Fruit fly (Drosophila melanogaster): ENCODE measurements around the gene tut.

tut gene

DNA sequence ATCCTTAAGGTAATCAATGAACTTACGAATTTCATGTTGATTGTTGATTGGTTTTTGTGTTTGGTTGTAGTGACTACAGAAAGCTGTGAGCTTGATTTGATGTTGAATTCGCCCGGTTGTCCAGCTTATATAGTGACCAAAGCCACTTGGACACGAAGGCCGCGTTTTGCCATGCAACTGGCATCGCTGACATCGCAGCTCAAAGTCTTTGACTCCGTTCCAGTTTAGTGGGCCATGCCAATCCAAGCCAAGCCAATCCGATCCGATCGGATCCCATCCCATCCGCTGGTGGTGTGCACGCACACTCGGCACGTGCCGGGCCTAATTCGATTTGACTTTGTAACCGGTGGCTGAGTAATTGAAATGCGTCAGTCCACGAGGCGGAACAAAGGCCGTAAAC lies 8.3 kb upstream of the tut start, which contains the start of gene CG13674:
Gene CG13674 (minus strand): TSS at position 101 of the 400 bp plus-strand sequence.
- no peak for TF ChIP-seq Hr38 (GFP tag; optimal IDR thresholded peaks at IDR 0.05)
- TF ChIP-seq CG8319 (GFP tag; optimal IDR thresholded peaks at IDR 0.05): no peak
- no peak for TF ChIP-seq CG31627 (GFP tag; optimal IDR thresholded peaks at IDR 0.05)
- no peak for TF ChIP-seq Gug (GFP tag; IDR thresholded peaks at IDR 0.05)
- no peak for TF ChIP-seq CG15336 (GFP tag; IDR thresholded peaks at IDR 0.05)
- no peak for TF ChIP-seq CG4318 (GFP tag; optimal IDR thresholded peaks at IDR 0.05)
- no peak for TF ChIP-seq CG32006 (GFP tag; optimal IDR thresholded peaks at IDR 0.05)
- TF ChIP-seq net (GFP tag; optimal IDR thresholded peaks at IDR 0.05): no peak
- TF ChIP-seq CG6163 (GFP tag; IDR thresholded peaks at IDR 0.05): no peak
- TF ChIP-seq salr (GFP tag; optimal IDR thresholded peaks at IDR 0.05): no peak
- no peak for TF ChIP-seq Eip75B (GFP tag; optimal IDR thresholded peaks at IDR 0.05)
- no peak for TF ChIP-seq CG11902 (GFP tag; optimal IDR thresholded peaks at IDR 0.05)
- no peak for TF ChIP-seq Smox (GFP tag; optimal IDR thresholded peaks at IDR 0.05)

DNA sequence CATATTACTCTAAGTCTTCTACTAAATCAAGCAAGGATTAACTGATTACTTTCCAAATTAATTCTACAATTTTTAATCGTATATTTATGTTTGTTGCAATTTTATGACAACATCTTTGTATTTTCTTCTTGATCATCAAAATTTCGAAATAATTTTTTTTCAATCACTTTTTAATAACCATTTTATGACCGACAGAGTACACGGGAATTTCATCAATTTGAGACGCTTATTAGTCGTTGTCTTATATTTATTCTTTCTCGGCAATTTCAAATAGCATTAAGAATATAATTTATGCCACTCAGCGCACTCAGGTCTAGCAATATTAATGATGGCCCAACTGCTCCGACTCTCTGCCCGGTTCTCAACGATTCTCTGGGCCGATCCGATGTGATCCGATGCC lies 4.4 kb upstream of the tut start, which contains the start of gene CG8012:
Gene CG8012 (plus strand): TSS at position 301 of the 400 bp plus-strand sequence.
- TF ChIP-seq CG32006 (GFP tag; optimal IDR thresholded peaks at IDR 0.05) (no peak), dac (GFP tag; optimal IDR thresholded peaks at IDR 0.05) (no peak), Hr4 (GFP tag; optimal IDR thresholded peaks at IDR 0.05) (no peak), Gug (GFP tag; IDR thresholded peaks at IDR 0.05) (no peak), CG11762 (GFP tag; optimal IDR thresholded peaks at IDR 0.05; ENCODE audit: insufficient read depth) (no peak), fkh (GFP tag; optimal IDR thresholded peaks at IDR 0.05) (no peak), Blimp-1 (GFP tag; optimal IDR thresholded peaks at IDR 0.05) (no peak), CG6163 (GFP tag; IDR thresholded peaks at IDR 0.05) (no peak), CG15336 (GFP tag; IDR thresholded peaks at IDR 0.05) (no peak), CG9139 (GFP tag; optimal IDR thresholded peaks at IDR 0.05) (no peak), cyc (GFP tag; optimal IDR thresholded peaks at IDR 0.05) (no peak), Lpt (GFP tag; optimal IDR thresholded peaks at IDR 0.05) (no peak), topi (GFP tag; optimal IDR thresholded peaks at IDR 0.05) (no peak), Smox (GFP tag; optimal IDR thresholded peaks at IDR 0.05) (no peak), CG11294 (GFP tag; IDR thresholded peaks at IDR 0.05) (no peak), lz (GFP tag; optimal IDR thresholded peaks at IDR 0.05) (no peak), fd59A (GFP tag; optimal IDR thresholded peaks at IDR 0.05) (no peak)

DNA sequence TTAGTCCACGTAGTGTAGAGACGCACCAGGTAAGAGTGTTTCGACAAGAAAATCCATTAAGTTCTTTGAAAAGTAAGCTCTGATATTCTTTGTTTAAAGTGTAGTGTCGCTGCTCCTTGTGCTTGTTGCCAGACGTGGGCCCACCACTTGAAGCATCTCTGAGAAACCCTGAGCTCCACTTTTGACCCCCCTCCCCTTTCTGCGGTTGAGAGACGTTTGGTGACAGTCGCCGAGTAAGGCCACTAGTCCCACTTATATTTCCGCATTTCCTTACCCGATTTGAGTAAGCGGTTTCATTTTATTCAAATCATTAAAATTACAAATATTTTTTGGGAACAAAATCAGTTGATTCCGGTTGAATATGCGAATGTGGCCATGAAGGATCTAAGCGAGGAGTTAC lies 1.0 kb upstream of the tut start, which contains the start of gene CG8006:
Gene CG8006 (plus strand): TSS at position 301 of the 400 bp plus-strand sequence.
- no peak for TF ChIP-seq CG31627 (GFP tag; optimal IDR thresholded peaks at IDR 0.05)
- no peak for TF ChIP-seq cyc (GFP tag; optimal IDR thresholded peaks at IDR 0.05)
- no peak for TF ChIP-seq CG7368 (GFP tag; optimal IDR thresholded peaks at IDR 0.05)
- TF ChIP-seq CG6854 (GFP tag; optimal IDR thresholded peaks at IDR 0.05): no peak
- TF ChIP-seq CG6276 (GFP tag; optimal IDR thresholded peaks at IDR 0.05): no peak
- TF ChIP-seq eg (GFP tag; IDR thresholded peaks at IDR 0.05): no peak

DNA sequence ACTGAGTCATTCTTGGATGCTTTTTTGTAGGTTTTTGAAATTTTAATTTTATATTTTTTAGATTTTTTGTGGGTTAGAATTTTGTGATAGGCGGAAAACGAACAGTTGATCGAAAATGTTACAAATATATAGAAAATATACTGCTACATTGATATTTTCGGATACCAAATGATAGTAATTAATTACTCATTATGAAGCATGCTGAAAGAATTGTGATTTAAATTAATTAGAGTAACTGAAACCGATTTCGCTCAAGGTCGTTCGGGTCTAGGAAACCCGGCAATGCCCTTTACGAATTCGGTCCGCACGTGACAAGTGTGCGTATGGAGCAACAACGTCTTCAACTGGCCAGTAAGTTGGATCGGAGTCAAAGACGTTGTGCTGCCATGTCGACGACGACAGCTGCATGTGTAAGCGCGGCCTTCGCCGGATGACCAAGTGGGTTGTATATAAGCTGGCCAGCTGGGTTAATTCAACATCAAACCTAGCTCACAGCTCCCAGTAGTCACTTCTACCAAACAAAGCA lies 8.2 kb downstream of the tut start, which contains the start of the genes CG7366 and CG13679:
Gene CG7366 (minus strand): TSS at position 101 of the 526 bp plus-strand sequence.
Gene CG13679 (plus strand): TSS at position 476 of the 526 bp plus-strand sequence.
- TF ChIP-seq salr (GFP tag; optimal IDR thresholded peaks at IDR 0.05) (no peak), CG3919 (GFP tag; optimal IDR thresholded peaks at IDR 0.05) (no peak), ss (GFP tag; optimal IDR thresholded peaks at IDR 0.05) (no peak), CG16779 (tag; optimal IDR thresholded peaks at IDR 0.05) (no peak), CG8319 (GFP tag; optimal IDR thresholded peaks at IDR 0.05) (no peak), Ets96B (tag; optimal IDR thresholded peaks at IDR 0.05) (no peak), dac (GFP tag; optimal IDR thresholded peaks at IDR 0.05) (no peak), CG1621 (tag; optimal IDR thresholded peaks at IDR 0.05) (no peak), CG6276 (GFP tag; optimal IDR thresholded peaks at IDR 0.05) (no peak), vri (GFP tag; optimal IDR thresholded peaks at IDR 0.05) (no peak), pdm3 (GFP tag; optimal IDR thresholded peaks at IDR 0.05) (no peak), net (GFP tag; optimal IDR thresholded peaks at IDR 0.05) (no peak), eg (GFP tag; IDR thresholded peaks at IDR 0.05) (no peak), Eip93F (GFP tag; optimal IDR thresholded peaks at IDR 0.05) (no peak), dsx (GFP tag; optimal IDR thresholded peaks at IDR 0.05; ENCODE audit: poor library complexity, severe bottlenecking) (no peak), Sox15 (GFP tag; optimal IDR thresholded peaks at IDR 0.05) (no peak), fd59A (GFP tag; optimal IDR thresholded peaks at IDR 0.05) (no peak)

Measured in whole organism, prepupa.